Fruit fly (Drosophila melanogaster) whole organism, embryonic: ENCODE data around the gene CG14232.

Experiments
- Bdp1 ChIP-seq: fragments of 200-800 bp; sonication (Bioruptor generic); optimal IDR thresholded peaks from 3 replicates; lab custom pipeline; 2016; ENCODE audit warnings: missing biosample characterization, missing genetic modification characterization
- BtbVII ChIP-seq: fragments of 200-800 bp; sonication (Bioruptor generic); optimal IDR thresholded peaks from 3 replicates; lab custom pipeline; 2017; ENCODE audit warnings: missing biosample characterization, mild to moderate bottlenecking, missing genetic modification characterization
- CG10209 ChIP-seq: fragments of 200-800 bp; sonication (Bioruptor generic); optimal IDR thresholded peaks from 3 replicates; lab custom pipeline; 2017; ENCODE audit warnings: missing biosample characterization, mild to moderate bottlenecking, missing genetic modification characterization, missing genetic modification reagents
- CG10462 ChIP-seq: fragments of 200-800 bp; sonication (Bioruptor generic); optimal IDR thresholded peaks from 2 replicates; lab custom pipeline; 2016; ENCODE audit warnings: missing biosample characterization, missing genetic modification characterization
- CG10979 ChIP-seq: fragments of 200-800 bp; sonication (Bioruptor generic); optimal IDR thresholded peaks from 2 replicates; lab custom pipeline; 2018; ENCODE audit warnings: missing biosample characterization, mild to moderate bottlenecking, missing genetic modification characterization, moderate library complexity
- CG11504 ChIP-seq: fragments of 200-800 bp; sonication (Bioruptor generic); optimal IDR thresholded peaks from 3 replicates; lab custom pipeline; 2019; ENCODE audit warnings: missing biosample characterization, mild to moderate bottlenecking, missing genetic modification characterization, moderate library complexity
- CG12071 ChIP-seq: fragments of 200-800 bp; sonication (Bioruptor generic); optimal IDR thresholded peaks from 3 replicates; lab custom pipeline; 2018; ENCODE audit warnings: missing biosample characterization, mild to moderate bottlenecking, missing genetic modification characterization
- CG12219 ChIP-seq: fragments of 200-800 bp; sonication (Bioruptor generic); optimal IDR thresholded peaks from 3 replicates; lab custom pipeline; 2018; ENCODE audit warnings: missing biosample characterization, mild to moderate bottlenecking, missing genetic modification characterization
- CG13123 ChIP-seq: fragments of 200-800 bp; sonication (Bioruptor generic); optimal IDR thresholded peaks from 2 replicates; lab custom pipeline; 2016; ENCODE audit warnings: missing biosample characterization, missing genetic modification characterization
- CG13894 ChIP-seq: fragments of 200-800 bp; sonication (Bioruptor generic); optimal IDR thresholded peaks from 3 replicates; lab custom pipeline; 2018; ENCODE audit warnings: missing biosample characterization, mild to moderate bottlenecking, missing genetic modification characterization, moderate library complexity
- CG14710 ChIP-seq: fragments of 200-800 bp; sonication (Bioruptor generic); optimal IDR thresholded peaks from 3 replicates; lab custom pipeline; 2019; ENCODE audit warnings: missing biosample characterization, mild to moderate bottlenecking, missing genetic modification characterization, moderate library complexity
- CG16813 ChIP-seq: fragments of 200-800 bp; sonication (Bioruptor generic); IDR thresholded peaks from 3 replicates; pipeline ENCODE4 v1.3.6; 2022; ENCODE audit warnings: missing biosample characterization, missing genetic modification characterization; ENCODE audit not compliant: partially characterized antibody
- CG16863 ChIP-seq: fragments of 200-800 bp; sonication (Bioruptor generic); optimal IDR thresholded peaks from 3 replicates; lab custom pipeline; 2016; ENCODE audit warnings: missing biosample characterization, missing genetic modification characterization
- CG2712 ChIP-seq: fragments of 200-800 bp; optimal IDR thresholded peaks from 3 replicates; lab custom pipeline; 2019; ENCODE audit warnings: missing biosample characterization, mild to moderate bottlenecking, missing genetic modification characterization, moderate library complexity
- CG4282 ChIP-seq: fragments of 200-800 bp; sonication (Bioruptor generic); optimal IDR thresholded peaks from 2 replicates; lab custom pipeline; 2016; ENCODE audit warnings: missing biosample characterization, missing genetic modification characterization
- CG4404 ChIP-seq: fragments of 200-800 bp; sonication (Bioruptor generic); IDR thresholded peaks from 2 replicates; pipeline ENCODE4 v1.3.6; 2022; ENCODE audit warnings: missing biosample characterization, missing genetic modification characterization
- CG6683 ChIP-seq: fragments of 200-800 bp; sonication (Bioruptor generic); optimal IDR thresholded peaks from 2 replicates; lab custom pipeline; 2017; ENCODE audit warnings: missing biosample characterization, mild to moderate bottlenecking, missing genetic modification characterization, missing genetic modification reagents
- CG6854 ChIP-seq: fragments of 200-800 bp; sonication (Bioruptor generic); optimal IDR thresholded peaks from 3 replicates; lab custom pipeline; 2017; ENCODE audit warnings: missing biosample characterization, mild to moderate bottlenecking, missing genetic modification characterization
- CG8281 ChIP-seq: fragments of 200-800 bp; sonication (Bioruptor generic); optimal IDR thresholded peaks from 2 replicates; lab custom pipeline; 2018; ENCODE audit warnings: missing biosample characterization, mild to moderate bottlenecking, missing genetic modification characterization, moderate library complexity
- CG8359 ChIP-seq: fragments of 200-800 bp; sonication (Bioruptor generic); optimal IDR thresholded peaks from 2 replicates; lab custom pipeline; 2017; ENCODE audit warnings: missing biosample characterization, mild to moderate bottlenecking, missing genetic modification characterization, borderline replicate concordance
- CG9817 ChIP-seq: fragments of 200-800 bp; sonication (Bioruptor generic); optimal IDR thresholded peaks from 2 replicates; lab custom pipeline; 2018; ENCODE audit warnings: missing biosample characterization, mild to moderate bottlenecking, missing genetic modification characterization, moderate library complexity
- CHES-1-like ChIP-seq: fragments of 200-800 bp; sonication (Bioruptor generic); optimal IDR thresholded peaks from 2 replicates; lab custom pipeline; 2016; ENCODE audit warnings: missing biosample characterization, missing genetic modification characterization
- CkIIα-i1 ChIP-seq: fragments of 200-800 bp; sonication (Bioruptor generic); IDR thresholded peaks from 2 replicates; pipeline ENCODE4 v1.3.6; 2022; ENCODE audit warnings: missing biosample characterization, missing genetic modification characterization
- Dfd ChIP-seq, 2 experiments: fragments of >200 bp; optimal IDR thresholded peaks; 2 replicates each; lab custom pipeline; 2017; ENCODE audit warnings: missing biosample characterization in 2 of 2, missing genetic modification characterization in 2 of 2
- Dip3 ChIP-seq: fragments of 200-800 bp; sonication (Bioruptor generic); optimal IDR thresholded peaks from 3 replicates; lab custom pipeline; 2016; ENCODE audit warnings: missing biosample characterization, missing genetic modification characterization
- Dll ChIP-seq: fragments of 200-800 bp; sonication (Bioruptor generic); IDR thresholded peaks from 4 replicates; pipeline ENCODE4 v1.3.6; 2022; ENCODE audit warnings: missing biosample characterization, missing genetic modification characterization; ENCODE audit not compliant: partially characterized antibody
- Gug ChIP-seq: fragments of 200-800 bp; sonication (Bioruptor generic); IDR thresholded peaks from 4 replicates; pipeline ENCODE4 v1.3.6; 2022; ENCODE audit warnings: missing biosample characterization, missing genetic modification characterization
- HLH4C ChIP-seq: fragments of 200-800 bp; sonication (Bioruptor generic); IDR thresholded peaks from 3 replicates; pipeline ENCODE4 v1.3.6; 2022; ENCODE audit warnings: missing biosample characterization, missing genetic modification characterization; ENCODE audit not compliant: partially characterized antibody
- MBD-R2 ChIP-seq: fragments of 200-800 bp; sonication (Bioruptor generic); IDR thresholded peaks from 2 replicates; pipeline ENCODE4 v1.3.6; 2022; ENCODE audit warnings: missing biosample characterization, missing genetic modification characterization
- Oaz ChIP-seq: fragments of 200-800 bp; sonication (Bioruptor generic); IDR thresholded peaks from 2 replicates; pipeline ENCODE4 v1.3.6; 2022; ENCODE audit warnings: missing biosample characterization, missing genetic modification characterization
- Scr ChIP-seq: fragments of 200-800 bp; sonication (Bioruptor generic); IDR thresholded peaks from 2 replicates; pipeline ENCODE4 v1.3.6; 2022; ENCODE audit warnings: missing biosample characterization, missing genetic modification characterization; ENCODE audit not compliant: partially characterized antibody
- Sin3A ChIP-seq: fragments of >200 bp; optimal IDR thresholded peaks from 2 replicates; lab custom pipeline; 2018
- Vsx1 ChIP-seq: fragments of 200-800 bp; sonication (Bioruptor generic); optimal IDR thresholded peaks from 2 replicates; lab custom pipeline; 2017; ENCODE audit warnings: missing biosample characterization, mild to moderate bottlenecking, missing genetic modification characterization, missing genetic modification reagents
- Xbp1 ChIP-seq: fragments of 200-800 bp; sonication (Bioruptor generic); optimal IDR thresholded peaks from 3 replicates; lab custom pipeline; 2016; ENCODE audit warnings: missing biosample characterization, mild to moderate bottlenecking, missing genetic modification characterization
- Xrp1 ChIP-seq: fragments of 200-800 bp; sonication (Bioruptor generic); IDR thresholded peaks from 2 replicates; pipeline ENCODE4 v1.3.6; 2022; ENCODE audit warnings: missing biosample characterization, missing genetic modification characterization
- ato ChIP-seq: fragments of 200-800 bp; sonication (Bioruptor generic); IDR thresholded peaks from 2 replicates; pipeline ENCODE4 v1.3.6; 2022; ENCODE audit warnings: missing biosample characterization, missing genetic modification characterization; ENCODE audit not compliant: partially characterized antibody
- bbx ChIP-seq: fragments of 200-800 bp; sonication (Bioruptor generic); IDR thresholded peaks from 2 replicates; pipeline ENCODE4 v1.3.6; 2022; ENCODE audit warnings: missing biosample characterization, missing genetic modification characterization; ENCODE audit not compliant: partially characterized antibody
- cwo ChIP-seq: fragments of 200-800 bp; sonication (Bioruptor generic); optimal IDR thresholded peaks from 3 replicates; lab custom pipeline; 2017; ENCODE audit warnings: missing biosample characterization, missing genetic modification characterization, mild to moderate bottlenecking, moderate library complexity, missing genetic modification reagents
- da ChIP-seq: fragments of 200-800 bp; sonication (Bioruptor generic); optimal IDR thresholded peaks from 2 replicates; lab custom pipeline; 2016; ENCODE audit warnings: missing biosample characterization, missing genetic modification characterization
- dmrt11E ChIP-seq: fragments of 200-800 bp; sonication (Bioruptor generic); optimal IDR thresholded peaks from 3 replicates; lab custom pipeline; 2018; ENCODE audit warnings: missing biosample characterization, mild to moderate bottlenecking, missing genetic modification characterization, moderate library complexity
- fd3F ChIP-seq: fragments of 200-800 bp; sonication (Bioruptor generic); optimal IDR thresholded peaks from 2 replicates; lab custom pipeline; 2018; ENCODE audit warnings: missing biosample characterization, mild to moderate bottlenecking, missing genetic modification characterization, moderate library complexity
- grau ChIP-seq: fragments of 200-800 bp; optimal IDR thresholded peaks from 3 replicates; lab custom pipeline; 2019; ENCODE audit warnings: missing biosample characterization, mild to moderate bottlenecking, missing genetic modification characterization, moderate library complexity
- gsb-n ChIP-seq: fragments of 200-800 bp; sonication (Bioruptor generic); optimal IDR thresholded peaks from 3 replicates; lab custom pipeline; 2018; ENCODE audit warnings: missing biosample characterization, mild to moderate bottlenecking, missing genetic modification characterization
- gt ChIP-seq: fragments of 200-800 bp; sonication (Bioruptor generic); IDR thresholded peaks from 2 replicates; pipeline ENCODE4 v1.3.6; 2022; ENCODE audit warnings: missing biosample characterization, missing genetic modification characterization
- her ChIP-seq: fragments of 200-800 bp; sonication (Bioruptor generic); optimal IDR thresholded peaks from 2 replicates; lab custom pipeline; 2016; ENCODE audit warnings: missing biosample characterization, missing genetic modification characterization
- ind ChIP-seq: fragments of 200-800 bp; sonication (Bioruptor generic); optimal IDR thresholded peaks from 3 replicates; lab custom pipeline; 2016; ENCODE audit warnings: missing biosample characterization, missing genetic modification characterization
- jigr1 ChIP-seq: fragments of 200-800 bp; sonication (Bioruptor generic); IDR thresholded peaks from 3 replicates; pipeline ENCODE4 v1.3.6; 2022; ENCODE audit warnings: missing biosample characterization, missing genetic modification characterization
- maf-S ChIP-seq: fragments of 200-800 bp; sonication (Bioruptor generic); optimal IDR thresholded peaks from 2 replicates; lab custom pipeline; 2016; ENCODE audit warnings: missing biosample characterization, missing genetic modification characterization
- mam ChIP-seq: fragments of 200-800 bp; sonication (Bioruptor generic); optimal IDR thresholded peaks from 3 replicates; lab custom pipeline; 2016; ENCODE audit warnings: missing biosample characterization, missing genetic modification characterization
- repo ChIP-seq: fragments of 200-800 bp; sonication (Bioruptor generic); optimal IDR thresholded peaks from 2 replicates; lab custom pipeline; 2016; ENCODE audit warnings: missing biosample characterization, missing genetic modification characterization
- sens-2 ChIP-seq: fragments of 200-800 bp; sonication (Bioruptor generic); IDR thresholded peaks from 2 replicates; pipeline ENCODE4 v1.3.6; 2022; ENCODE audit warnings: missing biosample characterization, missing genetic modification characterization

The CG14232 gene

dm6 chrX:19748565-19748964 is 44.5 kb upstream of the CG14232 start (continued):
- TF ChIP-seq CG6683 (no peak), her (no peak), Oaz (no peak), ato (GFP tag; lab: Robert Waterston, UW) (no peak), gsb-n (tag; lab: Kevin White, UChicago) (no peak), repo (GFP tag; lab: Kevin White, UChicago) (no peak), CG10979 (no peak), jigr1 (GFP tag; lab: Robert Waterston, UW) (no peak), CG16863 (no peak), Sin3A (lab: Kevin White, UChicago) (peak; percentile 92), CG12071 (GFP tag; lab: Kevin White, UChicago) (no peak), CG2712 (tag; lab: Kevin White, UChicago) (no peak), BtbVII (GFP tag; lab: Kevin White, UChicago) (no peak), cwo (GFP tag; lab: Kevin White, UChicago) (no peak), Dfd (GFP tag; optimal IDR thresholded peaks at IDR 0.05; lab: Kevin White, UChicago) (no peak), Dll (GFP tag; lab: Robert Waterston, UW) (peak; percentile 44; the same call in 1 of the 4 replicates), grau (peak; percentile 22), mam (GFP tag; lab: Kevin White, UChicago) (no peak), CG11504 (no peak), ind (GFP tag; lab: Kevin White, UChicago) (peak; percentile 6), Xbp1 (GFP tag; lab: Kevin White, UChicago) (no peak), CG14710 (tag; lab: Kevin White, UChicago) (peak; percentile 53), Gug (GFP tag; lab: Robert Waterston, UW) (no peak), MBD-R2 (peak; percentile 62), CG16813 (GFP tag; lab: Robert Waterston, UW) (peak; percentile 46; the same call in 1 of the 3 replicates), CG9817 (tag; lab: Kevin White, UChicago) (no peak), CG10462 (GFP tag; lab: Kevin White, UChicago) (no peak), CG13894 (tag; lab: Kevin White, UChicago) (no peak), CHES-1-like (GFP tag; lab: Kevin White, UChicago) (peak; percentile 10), HLH4C (GFP tag; lab: Robert Waterston, UW) (peak; percentile 24; the same call in 1 of the 3 replicates), CG4282 (GFP tag; lab: Kevin White, UChicago) (no peak), CG12219 (GFP tag; lab: Kevin White, UChicago) (no peak), gt (GFP tag; lab: Robert Waterston, UW) (no peak), Scr (GFP tag; lab: Robert Waterston, UW) (peak; percentile 54), fd3F (GFP tag; lab: Kevin White, UChicago) (no peak), maf-S (no peak), bbx (0 out of 2 replicates have a peak, but pooled peaks have one; percentile 41), da (no peak)

- no peak for TF ChIP-seq CkIIα-i1 (GFP tag; lab: Robert Waterston, UW)
- TF ChIP-seq Bdp1 (GFP tag; lab: Kevin White, UChicago), result no peak
- no peak for TF ChIP-seq CG6854 (GFP tag; lab: Kevin White, UChicago)
- no peak for TF ChIP-seq CG8281 (tag; lab: Kevin White, UChicago)
- TF ChIP-seq dmrt11E, result no peak
- no peak for TF ChIP-seq CG8359 (GFP tag; lab: Kevin White, UChicago)
- no peak for TF ChIP-seq Vsx1 (GFP tag; lab: Kevin White, UChicago)
- TF ChIP-seq sens-2 (GFP tag; lab: Robert Waterston, UW), result no peak
- TF ChIP-seq Dip3 (GFP tag; lab: Kevin White, UChicago), result no peak
- no peak for TF ChIP-seq CG13123 (GFP tag; lab: Kevin White, UChicago)
- no peak for TF ChIP-seq Xrp1
- TF ChIP-seq CG4404, result no peak
- TF ChIP-seq CG10209, result no peak
These were observed 44.0 kb upstream of the CG14232 start, which contains the start of gene Alr for dm6 chrX:19748014-19748413. TSS of gene Alr (plus strand) at chrX:19748314.
